Worm (Caenorhabditis elegans): ENCODE results near the gene irld-62.

- no peak for TF ChIP-seq elt-3 (tag; optimal IDR thresholded peaks at IDR 0.05)
- TF ChIP-seq egl-27 (tag; optimal IDR thresholded peaks at IDR 0.05) = no peak
These were observed 23.0 kb upstream of the irld-62 start, which contains the start of gene cyp-34A1 for ce11 chrV:15287856-15288255.
